Fruit fly (Drosophila melanogaster): ENCODE results near the gene tty.

Gene tty

dm6 chrX:21323933-21324688, 15.4 kb downstream of the tty start, which contains the start of the genes Dd and CG1486 (continued):
- TF ChIP-seq dmrt11E (tag; optimal IDR thresholded peaks at IDR 0.05): peak; percentile 9
- TF ChIP-seq jumu (GFP tag; optimal IDR thresholded peaks at IDR 0.05): peak; percentile 30
- peak; percentile 3 for TF ChIP-seq Atf-2 (GFP tag; optimal IDR thresholded peaks at IDR 0.05)
- TF ChIP-seq CG7271 (tag; optimal IDR thresholded peaks at IDR 0.05): no peak
- TF ChIP-seq CG4404 (GFP tag; IDR thresholded peaks at IDR 0.05): no peak
- no peak for TF ChIP-seq ERR (GFP tag; optimal IDR thresholded peaks at IDR 0.05)
- TF ChIP-seq dpn (GFP tag; optimal IDR thresholded peaks at IDR 0.05): peak in 1 of 2 experiments; percentile 1
- no peak for TF ChIP-seq gsb-n (tag; optimal IDR thresholded peaks at IDR 0.05)
- peak; percentile 93 for TF ChIP-seq knrl (GFP tag; IDR thresholded peaks at IDR 0.05; ENCODE audit: partially characterized antibody)
- no peak for TF ChIP-seq trh (GFP tag; optimal IDR thresholded peaks at IDR 0.05)
- TF ChIP-seq CG8281 (tag; optimal IDR thresholded peaks at IDR 0.05): no peak
- TF ChIP-seq btn (GFP tag; optimal IDR thresholded peaks at IDR 0.05): no peak
- no peak for TF ChIP-seq pfk (GFP tag; optimal IDR thresholded peaks at IDR 0.05)
- TF ChIP-seq E2f2 (GFP tag; IDR thresholded peaks at IDR 0.05): peak; percentile 23; the same call in 1 of the 2 replicates
- peak; percentile 19 for TF ChIP-seq twi (tag; optimal IDR thresholded peaks at IDR 0.05)
- TF ChIP-seq CG11456 (GFP tag; IDR thresholded peaks at IDR 0.05): no peak
- peak; percentile 74 for TF ChIP-seq Dref (GFP tag; IDR thresholded peaks at IDR 0.05)
- TF ChIP-seq CG6791 (GFP tag; IDR thresholded peaks at IDR 0.05; ENCODE audit: partially characterized antibody): peak; percentile 91
- TF ChIP-seq CG34224 (GFP tag; IDR thresholded peaks at IDR 0.05; ENCODE audit: partially characterized antibody): peak; percentile 74
- TF ChIP-seq inv (GFP tag; IDR thresholded peaks at IDR 0.05; ENCODE audit: partially characterized antibody): peak; percentile 89
- TF ChIP-seq CG2129 (GFP tag; IDR thresholded peaks at IDR 0.05; ENCODE audit: partially characterized antibody): peak; percentile 76
- peak; percentile 82 for TF ChIP-seq CG8924 (tag; optimal IDR thresholded peaks at IDR 0.05)
- no peak for TF ChIP-seq CG15011 (GFP tag; optimal IDR thresholded peaks at IDR 0.05)
- TF ChIP-seq CG31365 (tag; optimal IDR thresholded peaks at IDR 0.05): no peak
- TF ChIP-seq CG12391 (tag; optimal IDR thresholded peaks at IDR 0.05): peak; percentile 24
- peak; percentile 9 for TF ChIP-seq yki (optimal IDR thresholded peaks at IDR 0.05)
- no peak for TF ChIP-seq Hsf (GFP tag; optimal IDR thresholded peaks at IDR 0.05)
- TF ChIP-seq CG18764 (GFP tag; optimal IDR thresholded peaks at IDR 0.05): no peak
- peak; percentile 19 for TF ChIP-seq CG13624 (GFP tag; optimal IDR thresholded peaks at IDR 0.05)
- TF ChIP-seq CG2116 (GFP tag; optimal IDR thresholded peaks at IDR 0.05): peak; percentile 74
- no peak for TF ChIP-seq CG11723 (GFP tag; optimal IDR thresholded peaks at IDR 0.05)
- no peak for TF ChIP-seq lov (optimal IDR thresholded peaks at IDR 0.05)
- TF ChIP-seq lov (GFP tag; IDR thresholded peaks at IDR 0.05): no peak
- no peak for TF ChIP-seq E2f1 (GFP tag; IDR thresholded peaks at IDR 0.05)
- peak; percentile 94 for TF ChIP-seq gfzf (GFP tag; optimal IDR thresholded peaks at IDR 0.05)
- no peak for TF ChIP-seq fd64A (GFP tag; optimal IDR thresholded peaks at IDR 0.05)
- TF ChIP-seq CG2712 (tag; optimal IDR thresholded peaks at IDR 0.05): peak; percentile 32
- no peak for TF ChIP-seq sens-2 (GFP tag; IDR thresholded peaks at IDR 0.05)
- TF ChIP-seq CG16863 (GFP tag; optimal IDR thresholded peaks at IDR 0.05): peak; percentile 49
- no peak for TF ChIP-seq CG17568 (GFP tag; optimal IDR thresholded peaks at IDR 0.05)
- no peak for TF ChIP-seq ase (GFP tag; IDR thresholded peaks at IDR 0.05)
- TF ChIP-seq CG9215 (GFP tag; IDR thresholded peaks at IDR 0.05): no peak
- no peak for TF ChIP-seq exex (tag; optimal IDR thresholded peaks at IDR 0.05)
- no peak for TF ChIP-seq az2 (GFP tag; optimal IDR thresholded peaks at IDR 0.05)
- no peak for TF ChIP-seq stc (GFP tag; IDR thresholded peaks at IDR 0.05)
- no peak for TF ChIP-seq Poxn (GFP tag; IDR thresholded peaks at IDR 0.05)
- peak; percentile 23 for TF ChIP-seq Myb (GFP tag; optimal IDR thresholded peaks at IDR 0.05)
- peak; percentile 21 for TF ChIP-seq nom (GFP tag; optimal IDR thresholded peaks at IDR 0.05)
- TF ChIP-seq pho (GFP tag; optimal IDR thresholded peaks at IDR 0.05): peak; percentile 11
- TF ChIP-seq gem (tag; optimal IDR thresholded peaks at IDR 0.05): no peak
